Worm (Caenorhabditis elegans) whole organism, late embryonic: ENCODE measurements around the gene nas-22.

Experiments
- C08G9.2 ChIP-seq: sonication (generic microtip); optimal IDR thresholded peaks from 2 replicates; lab custom pipeline; 2016; ENCODE audit warnings: mild to moderate bottlenecking, missing genetic modification characterization, moderate library complexity, missing compliant biosample characterization
- F13H6.1 ChIP-seq: sonication (generic microtip); optimal IDR thresholded peaks from 2 replicates; lab custom pipeline; 2016; ENCODE audit warnings: missing genetic modification characterization, missing compliant biosample characterization
- K09A11.1 ChIP-seq: sonication (generic microtip); optimal IDR thresholded peaks from 2 replicates; lab custom pipeline; 2017; ENCODE audit warnings: antibody characterized with exemption, mild to moderate bottlenecking, missing genetic modification characterization, missing compliant biosample characterization; ENCODE audit not compliant: insufficient read depth
- T23F11.4 ChIP-seq: fragments of 200-800 bp; sonication (Bioruptor generic); optimal IDR thresholded peaks from 2 replicates; lab custom pipeline; 2018; ENCODE audit warnings: mild to moderate bottlenecking, missing genetic modification characterization, missing compliant biosample characterization
- Y22D7AL.16 ChIP-seq: sonication (generic microtip); optimal IDR thresholded peaks from 2 replicates; lab custom pipeline; 2016; ENCODE audit warnings: missing genetic modification characterization, missing compliant biosample characterization
- ceh-14 ChIP-seq: sonication (generic microtip); optimal IDR thresholded peaks from 2 replicates; lab custom pipeline; 2016; ENCODE audit warnings: missing genotype, missing genetic modification characterization, missing compliant biosample characterization
- ceh-18 ChIP-seq: sonication (generic microtip); optimal IDR thresholded peaks from 2 replicates; lab custom pipeline; 2016; ENCODE audit warnings: missing genetic modification characterization, missing compliant biosample characterization
- ceh-19 ChIP-seq: fragments of 200-800 bp; sonication (Bioruptor generic); optimal IDR thresholded peaks from 2 replicates; lab custom pipeline; 2018; ENCODE audit warnings: mild to moderate bottlenecking, missing genetic modification characterization, missing compliant biosample characterization
- ceh-2 ChIP-seq: sonication (generic microtip); optimal IDR thresholded peaks from 2 replicates; lab custom pipeline; 2016; ENCODE audit warnings: missing genotype, missing genetic modification characterization, missing compliant biosample characterization
- ceh-22 ChIP-seq: sonication (generic microtip); optimal IDR thresholded peaks from 2 replicates; lab custom pipeline; 2017; ENCODE audit warnings: missing biosample characterization, missing genetic modification characterization
- ceh-30 ChIP-seq: fragments of 150-350 bp; optimal IDR thresholded peaks from 2 replicates; lab custom pipeline; 2014; ENCODE audit warnings: missing biosample characterization, missing genetic modification characterization
- ceh-31 ChIP-seq: sonication (generic microtip); optimal IDR thresholded peaks from 2 replicates; lab custom pipeline; 2016; ENCODE audit warnings: missing genetic modification characterization, missing compliant biosample characterization
- ceh-34 ChIP-seq: sonication (generic microtip); optimal IDR thresholded peaks from 2 replicates; lab custom pipeline; 2016; ENCODE audit warnings: mild to moderate bottlenecking, missing genetic modification characterization, missing compliant biosample characterization
- ceh-48 ChIP-seq: sonication (generic microtip); optimal IDR thresholded peaks from 2 replicates; lab custom pipeline; 2016; ENCODE audit warnings: missing genetic modification characterization, inconsistent platforms, missing compliant biosample characterization
- ceh-6 ChIP-seq: fragments of 200-800 bp; sonication (Bioruptor generic); optimal IDR thresholded peaks from 2 replicates; lab custom pipeline; 2018; ENCODE audit warnings: mild to moderate bottlenecking, missing genetic modification characterization, missing compliant biosample characterization
- dmd-4 ChIP-seq: sonication (generic microtip); optimal IDR thresholded peaks from 2 replicates; lab custom pipeline; 2016; ENCODE audit warnings: borderline replicate concordance, missing genetic modification characterization, missing compliant biosample characterization
- elt-2 ChIP-seq: sonication (generic microtip); optimal IDR thresholded peaks from 2 replicates; lab custom pipeline; 2016; ENCODE audit warnings: missing genetic modification reagents, missing genetic modification characterization, missing compliant biosample characterization
- ets-4 ChIP-seq: sonication (generic microtip); optimal IDR thresholded peaks from 2 replicates; lab custom pipeline; 2016; ENCODE audit warnings: missing genetic modification characterization, missing compliant biosample characterization
- fkh-10 ChIP-seq: fragments of 150-350 bp; optimal IDR thresholded peaks from 2 replicates; lab custom pipeline; 2014; ENCODE audit warnings: missing biosample characterization, missing genetic modification reagents, missing genetic modification characterization
- fkh-6 ChIP-seq: sonication (generic microtip); optimal IDR thresholded peaks from 2 replicates; lab custom pipeline; 2016; ENCODE audit warnings: missing genetic modification characterization, missing compliant biosample characterization
- gmeb-2 ChIP-seq: sonication (generic microtip); optimal IDR thresholded peaks from 2 replicates; lab custom pipeline; 2016; ENCODE audit warnings: missing genetic modification characterization, inconsistent platforms, missing compliant biosample characterization
- hlh-13 ChIP-seq: fragments of 200-800 bp; sonication (Bioruptor generic); optimal IDR thresholded peaks from 2 replicates; lab custom pipeline; 2018; ENCODE audit warnings: mild to moderate bottlenecking, missing genetic modification characterization, missing compliant biosample characterization
- hlh-15 ChIP-seq: sonication (generic microtip); optimal IDR thresholded peaks from 2 replicates; lab custom pipeline; 2016; ENCODE audit warnings: missing genetic modification characterization, missing compliant biosample characterization
- hlh-30 ChIP-seq: sonication (generic microtip); optimal IDR thresholded peaks from 2 replicates; lab custom pipeline; 2017; ENCODE audit warnings: antibody characterized with exemption, missing genetic modification characterization, missing compliant biosample characterization; ENCODE audit not compliant: insufficient read depth
- hlh-6 ChIP-seq: sonication (generic microtip); optimal IDR thresholded peaks from 2 replicates; lab custom pipeline; 2016; ENCODE audit warnings: missing genotype, missing genetic modification characterization, missing compliant biosample characterization
- hlh-8 ChIP-seq: sonication (generic microtip); optimal IDR thresholded peaks from 2 replicates; lab custom pipeline; 2016; ENCODE audit warnings: missing genotype, missing genetic modification characterization, missing compliant biosample characterization
- lim-6 ChIP-seq: sonication (generic microtip); optimal IDR thresholded peaks from 2 replicates; lab custom pipeline; 2016; ENCODE audit warnings: missing genetic modification characterization, missing compliant biosample characterization
- madf-2 ChIP-seq: sonication (generic microtip); optimal IDR thresholded peaks from 2 replicates; lab custom pipeline; 2017; ENCODE audit warnings: missing genetic modification characterization, missing compliant biosample characterization
- mec-3 ChIP-seq: sonication (generic microtip); optimal IDR thresholded peaks from 2 replicates; lab custom pipeline; 2016; ENCODE audit warnings: borderline replicate concordance, missing genetic modification characterization, missing compliant biosample characterization
- nfya-1 ChIP-seq: sonication (generic microtip); optimal IDR thresholded peaks from 2 replicates; lab custom pipeline; 2017; ENCODE audit warnings: missing genetic modification characterization, mild to moderate bottlenecking, missing compliant biosample characterization, antibody characterized with exemption, moderate library complexity
- nhr-232 ChIP-seq: sonication (generic microtip); optimal IDR thresholded peaks from 2 replicates; lab custom pipeline; 2016; ENCODE audit warnings: missing genetic modification characterization, missing compliant biosample characterization
- odd-2 ChIP-seq: sonication (generic microtip); optimal IDR thresholded peaks from 2 replicates; lab custom pipeline; 2017; ENCODE audit warnings: antibody characterized with exemption, mild to moderate bottlenecking, missing genetic modification characterization, missing compliant biosample characterization
- pat-9 ChIP-seq: fragments of 200-800 bp; sonication (Bioruptor generic); optimal IDR thresholded peaks from 2 replicates; lab custom pipeline; 2018; ENCODE audit warnings: mild to moderate bottlenecking, missing genetic modification characterization, moderate library complexity, missing compliant biosample characterization
- pax-1 ChIP-seq: fragments of 150-350 bp; optimal IDR thresholded peaks from 2 replicates; lab custom pipeline; 2014; ENCODE audit warnings: missing biosample characterization, missing genetic modification characterization
- pha-2 ChIP-seq: sonication (generic microtip); optimal IDR thresholded peaks from 2 replicates; lab custom pipeline; 2017; ENCODE audit warnings: mild to moderate bottlenecking, missing genetic modification characterization, missing compliant biosample characterization
- pha-4 ChIP-seq: fragments of 150-350 bp; optimal IDR thresholded peaks from 2 replicates; lab custom pipeline; 2018; ENCODE audit warnings: missing biosample characterization, missing genetic modification reagents, missing genetic modification characterization
- ref-2 ChIP-seq: sonication (generic microtip); optimal IDR thresholded peaks from 2 replicates; lab custom pipeline; 2016; ENCODE audit warnings: missing genetic modification characterization, missing compliant biosample characterization
- rnt-1 ChIP-seq: sonication (generic microtip); optimal IDR thresholded peaks from 2 replicates; lab custom pipeline; 2016; ENCODE audit warnings: missing genetic modification characterization, missing compliant biosample characterization
- sdc-2 ChIP-seq: sonication (generic microtip); optimal IDR thresholded peaks from 2 replicates; lab custom pipeline; 2016; ENCODE audit warnings: missing genotype, missing genetic modification characterization, missing compliant biosample characterization
- sox-2 ChIP-seq: fragments of 200-800 bp; sonication (Bioruptor generic); IDR thresholded peaks from 2 replicates; pipeline ENCODE4 v1.3.6; 2022; ENCODE audit warnings: missing genetic modification reagents, missing genetic modification characterization, missing compliant biosample characterization
- tbx-2 ChIP-seq: sonication (generic microtip); optimal IDR thresholded peaks from 2 replicates; lab custom pipeline; 2016; ENCODE audit warnings: missing genetic modification characterization, missing compliant biosample characterization
- tbx-7 ChIP-seq: sonication (generic microtip); optimal IDR thresholded peaks from 2 replicates; lab custom pipeline; 2016; ENCODE audit warnings: missing genotype, missing genetic modification characterization, missing compliant biosample characterization
- ttx-3 ChIP-seq: sonication (generic microtip); optimal IDR thresholded peaks from 2 replicates; lab custom pipeline; 2016; ENCODE audit warnings: missing genetic modification reagents, missing genetic modification characterization, missing compliant biosample characterization
- unc-3 ChIP-seq, 2 experiments: fragments of 200-800 bp in 1 of 2; sonication (Bioruptor generic) in 1 of 2; sonication (generic microtip) in 1 of 2; conservative IDR thresholded peaks in 1 of 2; optimal IDR thresholded peaks in 1 of 2; 2 replicates each; pipeline versions ENCODE4 v1.3.6 to Lab custom; 2016 to 2022; ENCODE audit warnings: missing compliant biosample characterization in 2 of 2, missing genetic modification characterization in 2 of 2, missing genetic modification reagents in 1 of 2
- unc-42 ChIP-seq: sonication (generic microtip); optimal IDR thresholded peaks from 2 replicates; lab custom pipeline; 2016; ENCODE audit warnings: missing genotype, missing genetic modification characterization, missing compliant biosample characterization

Gene nas-22

ce11 chrV:11438464-11438863, 36.0 kb upstream of the nas-22 start, which contains the start of gene dmsr-1:
Gene dmsr-1 (plus strand): TSS chrV:11438764.
- TF ChIP-seq sox-2 (GFP tag; lab: Robert Waterston, UW) (no peak), mec-3 (tag; lab: Kevin White, UChicago) (no peak), pax-1 (tag; lab: Kevin White, UChicago) (no peak), unc-42 (tag; lab: Kevin White, UChicago) (no peak), tbx-2 (tag; lab: Kevin White, UChicago) (no peak), unc-3 (GFP tag; conservative IDR thresholded peaks at IDR 0.05; lab: Robert Waterston, UW) (no peak), unc-3 (tag; optimal IDR thresholded peaks at IDR 0.05; lab: Kevin White, UChicago) (no peak), elt-2 (no peak), rnt-1 (no peak), T23F11.4 (GFP tag; lab: Kevin White, UChicago) (no peak), ceh-6 (GFP tag; lab: Kevin White, UChicago) (no peak), lim-6 (tag; lab: Kevin White, UChicago) (no peak), fkh-10 (GFP tag; lab: Kevin White, UChicago) (no peak), ceh-14 (no peak), madf-2 (no peak), pha-4 (no peak), ceh-31 (tag; lab: Kevin White, UChicago) (no peak)
- TF ChIP-seq, all 69 proteins: peak for 0

- TF ChIP-seq dmd-4 (no peak), ceh-22 (no peak)
Measured at ce11 chrV:11439202-11439601, 35.3 kb upstream of the nas-22 start.

- TF ChIP-seq tbx-2 (tag; lab: Kevin White, UChicago) (no peak), ref-2 (tag; lab: Kevin White, UChicago) (no peak), ceh-31 (tag; lab: Kevin White, UChicago) (no peak), ttx-3 (tag; lab: Kevin White, UChicago) (no peak), gmeb-2 (no peak), hlh-8 (tag; lab: Kevin White, UChicago) (no peak), T23F11.4 (GFP tag; lab: Kevin White, UChicago) (no peak), ceh-30 (no peak), odd-2 (tag; lab: Kevin White, UChicago) (no peak), pax-1 (tag; lab: Kevin White, UChicago) (no peak), hlh-6 (tag; lab: Kevin White, UChicago) (no peak), ets-4 (tag; lab: Kevin White, UChicago) (no peak), nhr-232 (tag; lab: Kevin White, UChicago) (no peak), K09A11.1 (tag; lab: Kevin White, UChicago) (no peak), Y22D7AL.16 (no peak), rnt-1 (no peak), ceh-2 (tag; lab: Kevin White, UChicago) (no peak)
- TF ChIP-seq, all 69 proteins: peak for 0
Measured at ce11 chrV:11443503-11443902, 31.0 kb upstream of the nas-22 start, which contains the start of gene F57B7.2. Gene F57B7.2 (minus strand): TSS chrV:11443603.

- no peak for TF ChIP-seq fkh-6
- no peak for TF ChIP-seq tbx-7 (tag; lab: Kevin White, UChicago)
- no peak for TF ChIP-seq hlh-30 (tag; lab: Kevin White, UChicago)
- peak; percentile 69 for TF ChIP-seq nfya-1 (tag; lab: Kevin White, UChicago)
- TF ChIP-seq gmeb-2, result no peak
- TF ChIP-seq hlh-15, result no peak
- TF ChIP-seq ceh-31 (tag; lab: Kevin White, UChicago), result peak; percentile 51
- TF ChIP-seq ref-2 (tag; lab: Kevin White, UChicago), result peak; percentile 62
- TF ChIP-seq Y22D7AL.16, result no peak
- TF ChIP-seq pha-2, result no peak
- TF ChIP-seq ceh-19 (GFP tag; lab: Kevin White, UChicago), result peak; percentile 49
- peak; percentile 17 for TF ChIP-seq C08G9.2 (tag; lab: Kevin White, UChicago)
- TF ChIP-seq K09A11.1 (tag; lab: Kevin White, UChicago), result no peak
- TF ChIP-seq unc-42 (tag; lab: Kevin White, UChicago), result peak; percentile 40
- no peak for TF ChIP-seq pat-9 (tag; lab: Kevin White, UChicago)
- peak; percentile 39 for TF ChIP-seq tbx-2 (tag; lab: Kevin White, UChicago)
- TF ChIP-seq ceh-18 (tag; lab: Kevin White, UChicago), result peak; percentile 6
- TF ChIP-seq hlh-13 (GFP tag; lab: Kevin White, UChicago), result no peak
- TF ChIP-seq ceh-48, result peak; percentile 89
- TF ChIP-seq sox-2 (GFP tag; lab: Robert Waterston, UW), result no peak
- peak; percentile 44 for TF ChIP-seq ceh-14
- TF ChIP-seq sdc-2, result peak; percentile 7
- TF ChIP-seq ceh-34 (tag; lab: Kevin White, UChicago), result peak; percentile 39
- TF ChIP-seq F13H6.1 (tag; lab: Kevin White, UChicago), result peak; percentile 28
Measured at ce11 chrV:11445375-11445774, 29.1 kb upstream of the nas-22 start.
